Fruit fly (Drosophila melanogaster): ENCODE results near the gene CG12155.
A peak's percentile ranks its signal among the peaks of the same experiment; 100 is the strongest.

The CG12155 gene

DNA sequence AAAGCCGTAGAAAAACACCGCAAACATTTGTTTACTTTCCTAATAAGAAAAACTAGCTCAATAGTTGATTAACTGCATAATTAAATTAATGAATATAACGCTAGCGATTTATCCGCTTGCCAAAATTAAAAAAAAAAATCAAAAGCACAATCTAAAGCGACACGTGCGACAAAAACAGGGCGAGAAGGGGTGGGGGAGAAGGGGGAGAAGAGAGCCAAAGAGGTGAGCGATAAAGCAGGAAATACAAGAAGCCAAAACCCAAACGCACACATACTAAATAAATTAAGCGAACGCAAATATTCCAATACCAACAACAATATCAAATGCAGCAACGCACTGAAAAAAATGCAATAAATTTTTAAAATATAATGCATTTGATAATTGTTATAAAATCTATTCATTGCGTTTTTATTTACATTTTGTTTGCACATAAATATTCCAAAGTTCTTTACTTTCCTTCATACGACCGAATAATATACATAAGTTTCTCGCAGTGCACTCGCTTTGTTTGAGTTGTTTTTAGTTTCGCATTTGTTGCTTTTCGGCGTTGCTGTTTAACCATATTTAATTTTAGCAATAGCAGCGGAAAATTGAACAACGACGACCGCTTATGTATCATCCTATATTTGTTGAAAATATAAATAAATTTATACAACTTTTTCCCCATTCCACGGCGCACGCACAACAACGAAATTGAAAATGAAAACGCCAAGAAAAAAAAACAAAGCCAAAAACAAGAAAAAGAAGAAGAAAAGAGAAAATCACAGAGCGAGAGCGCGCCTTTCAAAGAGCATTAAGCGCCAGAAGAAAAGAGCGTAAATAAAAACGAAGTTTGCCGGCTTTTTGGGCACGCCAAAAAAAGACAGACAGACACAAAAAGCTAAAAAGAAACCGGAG is 30.3 kb upstream of the CG12155 start (continued):
- TF ChIP-seq CG7786 (GFP tag; optimal IDR thresholded peaks at IDR 0.05) (peak; percentile 88), ssp (GFP tag; IDR thresholded peaks at IDR 0.05) (peak; percentile 87), Rx (GFP tag; IDR thresholded peaks at IDR 0.05) (peak; percentile 91), CG14050 (GFP tag; IDR thresholded peaks at IDR 0.05) (peak; percentile 95), E2f2 (GFP tag; IDR thresholded peaks at IDR 0.05) (peak; percentile 82), CG7987 (GFP tag; optimal IDR thresholded peaks at IDR 0.05) (peak; percentile 78), scrt (GFP tag; optimal IDR thresholded peaks at IDR 0.05) (peak; percentile 93), gcm (GFP tag; optimal IDR thresholded peaks at IDR 0.05) (peak; percentile 94), Nf-YA (GFP tag; IDR thresholded peaks at IDR 0.05) (peak; percentile 94), rib (GFP tag; IDR thresholded peaks at IDR 0.05) (peak; percentile 95), CG8388 (GFP tag; optimal IDR thresholded peaks at IDR 0.05) (peak; percentile 95), dimm (GFP tag; IDR thresholded peaks at IDR 0.05) (peak; percentile 88), sd (tag; optimal IDR thresholded peaks at IDR 0.05) (peak; percentile 95), Rfx (GFP tag; IDR thresholded peaks at IDR 0.05) (peak; percentile 97), ERR (GFP tag; optimal IDR thresholded peaks at IDR 0.05) (peak; percentile 67), h (optimal IDR thresholded peaks at IDR 0.05) (no peak), CG7372 (GFP tag; IDR thresholded peaks at IDR 0.05) (peak; percentile 94), CG7271 (tag; optimal IDR thresholded peaks at IDR 0.05) (peak; percentile 61), Awh (GFP tag; IDR thresholded peaks at IDR 0.05) (peak; percentile 95), slbo (GFP tag; IDR thresholded peaks at IDR 0.05) (peak; percentile 97), CG7745 (tag; optimal IDR thresholded peaks at IDR 0.05) (no peak), pnt (GFP tag; optimal IDR thresholded peaks at IDR 0.05) (peak; percentile 78), pb (GFP tag; optimal IDR thresholded peaks at IDR 0.05) (peak; percentile 78), HmgD (GFP tag; optimal IDR thresholded peaks at IDR 0.05) (peak; percentile 20), CG2199 (GFP tag; IDR thresholded peaks at IDR 0.05) (peak; percentile 85; the same call in 1 of the 3 replicates), CG15514 (GFP tag; optimal IDR thresholded peaks at IDR 0.05) (peak; percentile 89), Ravus (GFP tag; IDR thresholded peaks at IDR 0.05) (peak; percentile 88), knrl (GFP tag; IDR thresholded peaks at IDR 0.05; ENCODE audit: partially characterized antibody) (no peak), CG2129 (GFP tag; IDR thresholded peaks at IDR 0.05; ENCODE audit: partially characterized antibody) (no peak), pfk (GFP tag; optimal IDR thresholded peaks at IDR 0.05) (no peak), bcd (GFP tag; optimal IDR thresholded peaks at IDR 0.05) (peak; percentile 96), CTCF (GFP tag; optimal IDR thresholded peaks at IDR 0.05) (peak; percentile 64), CG30431 (GFP tag; optimal IDR thresholded peaks at IDR 0.05) (peak; percentile 78), CG6175 (GFP tag; IDR thresholded peaks at IDR 0.05) (peak; percentile 93), CG13296 (GFP tag; optimal IDR thresholded peaks at IDR 0.05) (peak; percentile 96), Gsc (GFP tag; IDR thresholded peaks at IDR 0.05) (peak; percentile 69), Hmx (GFP tag; optimal IDR thresholded peaks at IDR 0.05) (peak; percentile 82), dm (GFP tag; optimal IDR thresholded peaks at IDR 0.05) (peak; percentile 80), CG11560 (tag; IDR thresholded peaks at IDR 0.05) (peak; percentile 85), PHDP (tag; optimal IDR thresholded peaks at IDR 0.05) (peak; percentile 98), klu (GFP tag; IDR thresholded peaks at IDR 0.05) (peak; percentile 92), CG34422 (GFP tag; IDR thresholded peaks at IDR 0.05) (peak; percentile 97), CG6689 (GFP tag; IDR thresholded peaks at IDR 0.05) (peak; percentile 95), CG8944 (GFP tag; optimal IDR thresholded peaks at IDR 0.05) (peak; percentile 83), shn (GFP tag; optimal IDR thresholded peaks at IDR 0.05) (peak; percentile 79), ash1 (GFP tag; optimal IDR thresholded peaks at IDR 0.05) (no peak), CG33213 (GFP tag; optimal IDR thresholded peaks at IDR 0.05) (peak; percentile 74), CG16863 (GFP tag; optimal IDR thresholded peaks at IDR 0.05) (peak; percentile 89), CG43689 (GFP tag; IDR thresholded peaks at IDR 0.05) (peak; percentile 93), CG14014 (GFP tag; IDR thresholded peaks at IDR 0.05) (peak; percentile 96), CG17912 (GFP tag; optimal IDR thresholded peaks at IDR 0.05) (no peak)

All from whole organism, embryonic.